Fruit fly (Drosophila melanogaster): ENCODE data around the gene CG11583.

- TF ChIP-seq psq (optimal IDR thresholded peaks at IDR 0.05) = no peak
- TF ChIP-seq Myc (optimal IDR thresholded peaks at IDR 0.05) = no peak
- no peak for TF ChIP-seq h (optimal IDR thresholded peaks at IDR 0.05)
These were observed 30.3 kb downstream of the CG11583 start for dm6 chr3L:4252121-4252861.

Measured in Kc167 (cell line).